Worm (Caenorhabditis elegans): ENCODE measurements around the gene M110.10.

ce11 chrII:8223422-8223821, 9.2 kb upstream of the M110.10 start:
- no peak for TF ChIP-seq ama-1 (optimal IDR thresholded peaks at IDR 0.05)
- no peak for TF ChIP-seq flt-1 (GFP tag; IDR thresholded peaks at IDR 0.05)
- TF ChIP-seq hmg-4 (GFP tag; optimal IDR thresholded peaks at IDR 0.05) = peak; percentile 16
- TF ChIP-seq tra-4 (tag; optimal IDR thresholded peaks at IDR 0.05) = no peak
- no peak for TF ChIP-seq F13C5.2 (tag; optimal IDR thresholded peaks at IDR 0.05)
- TF ChIP-seq hmbx-1 (tag; optimal IDR thresholded peaks at IDR 0.05) = no peak
- no peak for TF ChIP-seq pes-1 (GFP tag; IDR thresholded peaks at IDR 0.05)
- TF ChIP-seq aly-1 (tag; optimal IDR thresholded peaks at IDR 0.05) = no peak
